Fruit fly (Drosophila melanogaster): ENCODE data around the gene Task6.

Task6 gene

dm6 chr3R:13674492-13675033, at the start of gene Task6:
Task6 (minus strand) TSS chr3R:13674542.
- TF ChIP-seq CG8159 (tag; optimal IDR thresholded peaks at IDR 0.05) (no peak), CG12605 (GFP tag; IDR thresholded peaks at IDR 0.05) (no peak), CG17806 (tag; optimal IDR thresholded peaks at IDR 0.05) (no peak), D1 (tag; optimal IDR thresholded peaks at IDR 0.05) (no peak), fd96Ca (GFP tag; IDR thresholded peaks at IDR 0.05) (no peak), CG9948 (tag; optimal IDR thresholded peaks at IDR 0.05) (no peak), CG13204 (GFP tag; optimal IDR thresholded peaks at IDR 0.05) (no peak), Pif1B (GFP tag; optimal IDR thresholded peaks at IDR 0.05) (no peak), CG32121 (GFP tag; IDR thresholded peaks at IDR 0.05) (no peak), gl (tag; optimal IDR thresholded peaks at IDR 0.05) (no peak), CG34367 (tag; optimal IDR thresholded peaks at IDR 0.05) (no peak), CG15710 (tag; optimal IDR thresholded peaks at IDR 0.05) (no peak)

dm6 chr3R:13722451-13722850, 48.1 kb upstream of the Task6 start:
- no peak for TF ChIP-seq CG17806 (tag; optimal IDR thresholded peaks at IDR 0.05)
- TF ChIP-seq CG9948 (tag; optimal IDR thresholded peaks at IDR 0.05): no peak
- TF ChIP-seq CG34367 (tag; optimal IDR thresholded peaks at IDR 0.05): no peak
- TF ChIP-seq gl (tag; optimal IDR thresholded peaks at IDR 0.05): no peak
- TF ChIP-seq CG10348 (GFP tag; IDR thresholded peaks at IDR 0.05): no peak
- no peak for TF ChIP-seq CG4496 (GFP tag; IDR thresholded peaks at IDR 0.05)
- no peak for TF ChIP-seq Pif1A (GFP tag; optimal IDR thresholded peaks at IDR 0.05)
- no peak for TF ChIP-seq CG14655 (GFP tag; optimal IDR thresholded peaks at IDR 0.05)
- no peak for TF ChIP-seq Snoo (tag; optimal IDR thresholded peaks at IDR 0.05)
- no peak for TF ChIP-seq CG12605 (GFP tag; IDR thresholded peaks at IDR 0.05)
- no peak for TF ChIP-seq rn (GFP tag; IDR thresholded peaks at IDR 0.05)

- TF ChIP-seq CG32121 (GFP tag; IDR thresholded peaks at IDR 0.05) (no peak), D1 (tag; optimal IDR thresholded peaks at IDR 0.05) (no peak), CG8159 (tag; optimal IDR thresholded peaks at IDR 0.05) (no peak), CG10348 (GFP tag; IDR thresholded peaks at IDR 0.05) (no peak), CG13204 (GFP tag; optimal IDR thresholded peaks at IDR 0.05) (no peak), Snoo (tag; optimal IDR thresholded peaks at IDR 0.05) (no peak), fd96Ca (GFP tag; IDR thresholded peaks at IDR 0.05) (no peak), CG8301 (tag; optimal IDR thresholded peaks at IDR 0.05) (no peak), CG12605 (GFP tag; IDR thresholded peaks at IDR 0.05) (no peak), gl (tag; optimal IDR thresholded peaks at IDR 0.05) (no peak), Pif1B (GFP tag; optimal IDR thresholded peaks at IDR 0.05) (no peak), CG4496 (GFP tag; IDR thresholded peaks at IDR 0.05) (no peak), CG15710 (tag; optimal IDR thresholded peaks at IDR 0.05) (no peak), CG17806 (tag; optimal IDR thresholded peaks at IDR 0.05) (no peak), CG14655 (GFP tag; optimal IDR thresholded peaks at IDR 0.05) (no peak), rn (GFP tag; IDR thresholded peaks at IDR 0.05) (no peak)
Observed at dm6 chr3R:13721998-13722397, 47.7 kb upstream of the Task6 start.

dm6 chr3R:13720798-13721197, 46.5 kb upstream of the Task6 start:
- TF ChIP-seq CG32121 (GFP tag; IDR thresholded peaks at IDR 0.05) (0 out of 2 replicates have a peak, but pooled peaks have one; percentile 16), EcR (GFP tag; optimal IDR thresholded peaks at IDR 0.05) (no peak)

- TF ChIP-seq Snoo (tag; optimal IDR thresholded peaks at IDR 0.05) (no peak), CG4496 (GFP tag; IDR thresholded peaks at IDR 0.05) (no peak), Pif1A (GFP tag; optimal IDR thresholded peaks at IDR 0.05) (no peak), CG13204 (GFP tag; optimal IDR thresholded peaks at IDR 0.05) (no peak), EcR (GFP tag; optimal IDR thresholded peaks at IDR 0.05) (no peak), CG10348 (GFP tag; IDR thresholded peaks at IDR 0.05) (no peak), CG8159 (tag; optimal IDR thresholded peaks at IDR 0.05) (no peak), CG15710 (tag; optimal IDR thresholded peaks at IDR 0.05) (no peak), CG32121 (GFP tag; IDR thresholded peaks at IDR 0.05) (no peak)
Observed at dm6 chr3R:13719053-13719452, 44.7 kb upstream of the Task6 start.

- TF ChIP-seq CG32121 (GFP tag; IDR thresholded peaks at IDR 0.05): no peak
- no peak for TF ChIP-seq D1 (tag; optimal IDR thresholded peaks at IDR 0.05)
- TF ChIP-seq CG34367 (tag; optimal IDR thresholded peaks at IDR 0.05): no peak
- no peak for TF ChIP-seq EcR (GFP tag; optimal IDR thresholded peaks at IDR 0.05)
- no peak for TF ChIP-seq CG15710 (tag; optimal IDR thresholded peaks at IDR 0.05)
- TF ChIP-seq CG4496 (GFP tag; IDR thresholded peaks at IDR 0.05): no peak
- TF ChIP-seq CG14655 (GFP tag; optimal IDR thresholded peaks at IDR 0.05): no peak
- TF ChIP-seq CG12605 (GFP tag; IDR thresholded peaks at IDR 0.05): no peak
- no peak for TF ChIP-seq CG10348 (GFP tag; IDR thresholded peaks at IDR 0.05)
- TF ChIP-seq Pif1B (GFP tag; optimal IDR thresholded peaks at IDR 0.05): no peak
- TF ChIP-seq CG8159 (tag; optimal IDR thresholded peaks at IDR 0.05): no peak
- no peak for TF ChIP-seq rn (GFP tag; IDR thresholded peaks at IDR 0.05)
- TF ChIP-seq CG8301 (tag; optimal IDR thresholded peaks at IDR 0.05): no peak
- no peak for TF ChIP-seq Pif1A (GFP tag; optimal IDR thresholded peaks at IDR 0.05)
- TF ChIP-seq Ets98B (GFP tag; IDR thresholded peaks at IDR 0.05): no peak
- no peak for TF ChIP-seq fd96Ca (GFP tag; IDR thresholded peaks at IDR 0.05)
Observed at dm6 chr3R:13718076-13718475, 43.7 kb upstream of the Task6 start, which contains the start of gene Ubc87F. Ubc87F (minus strand) TSS chr3R:13718176.

dm6 chr3R:13716827-13717226, 42.5 kb upstream of the Task6 start:
- peak; percentile 96 for TF ChIP-seq CG4496 (GFP tag; IDR thresholded peaks at IDR 0.05)
- TF ChIP-seq CG15710 (tag; optimal IDR thresholded peaks at IDR 0.05): peak; percentile 75
- peak; percentile 22 for TF ChIP-seq Snoo (tag; optimal IDR thresholded peaks at IDR 0.05)
- peak; percentile 82 for TF ChIP-seq CG12605 (GFP tag; IDR thresholded peaks at IDR 0.05)
- TF ChIP-seq Pif1B (GFP tag; optimal IDR thresholded peaks at IDR 0.05): peak; percentile 94
- TF ChIP-seq CG34367 (tag; optimal IDR thresholded peaks at IDR 0.05): peak; percentile 68
- TF ChIP-seq CG10348 (GFP tag; IDR thresholded peaks at IDR 0.05): peak; percentile 79
- TF ChIP-seq CG32121 (GFP tag; IDR thresholded peaks at IDR 0.05): peak; percentile 95
- no peak for TF ChIP-seq D1 (tag; optimal IDR thresholded peaks at IDR 0.05)
- peak; percentile 77 for TF ChIP-seq CG17806 (tag; optimal IDR thresholded peaks at IDR 0.05)
- peak; percentile 97 for TF ChIP-seq Pif1A (GFP tag; optimal IDR thresholded peaks at IDR 0.05)
- peak; percentile 88 for TF ChIP-seq CG8301 (tag; optimal IDR thresholded peaks at IDR 0.05)
- peak; percentile 52 for TF ChIP-seq CG13204 (GFP tag; optimal IDR thresholded peaks at IDR 0.05)
- no peak for TF ChIP-seq EcR (GFP tag; optimal IDR thresholded peaks at IDR 0.05)
- TF ChIP-seq CG14655 (GFP tag; optimal IDR thresholded peaks at IDR 0.05): peak; percentile 89
- peak; percentile 96 for TF ChIP-seq Ets98B (GFP tag; IDR thresholded peaks at IDR 0.05)
- TF ChIP-seq fd96Ca (GFP tag; IDR thresholded peaks at IDR 0.05): peak; percentile 96
- peak; percentile 89 for TF ChIP-seq rn (GFP tag; IDR thresholded peaks at IDR 0.05)
- peak; percentile 68 for TF ChIP-seq CG8159 (tag; optimal IDR thresholded peaks at IDR 0.05)
- TF ChIP-seq gl (tag; optimal IDR thresholded peaks at IDR 0.05): peak; percentile 45
- TF ChIP-seq CG9948 (tag; optimal IDR thresholded peaks at IDR 0.05): peak; percentile 66

Data from whole organism, pupa.